Worm (Caenorhabditis elegans) whole organism, young adult: Measurements from ENCODE around the gene fbxb-83.

Experiments used
- B0019.2 ChIP-seq: fragments of 200-800 bp; sonication (Bioruptor generic); conservative IDR thresholded peaks from 2 replicates; pipeline ENCODE4 v1.3.6; 2022; ENCODE audit warnings: missing genetic modification reagents, missing genetic modification characterization, missing compliant biosample characterization
- B0261.1 ChIP-seq: sonication (generic microtip); optimal IDR thresholded peaks from 2 replicates; lab custom pipeline; 2016; ENCODE audit warnings: mild to moderate bottlenecking, missing genetic modification characterization, moderate library complexity, missing compliant biosample characterization
- B0336.3 ChIP-seq: fragments of 200-800 bp; sonication (Bioruptor generic); IDR thresholded peaks from 2 replicates; pipeline ENCODE4 v1.3.6; 2022; ENCODE audit warnings: missing genetic modification characterization, missing compliant biosample characterization
- D2030.7 ChIP-seq: fragments of 200-800 bp; sonication (Bioruptor generic); IDR thresholded peaks from 2 replicates; pipeline ENCODE4 v1.3.6; 2022; ENCODE audit warnings: missing genetic modification reagents, missing genetic modification characterization, missing compliant biosample characterization
- F10E7.11 ChIP-seq: sonication (generic microtip); optimal IDR thresholded peaks from 2 replicates; lab custom pipeline; 2017; ENCODE audit warnings: mild to moderate bottlenecking, missing genetic modification characterization, moderate library complexity, missing compliant biosample characterization
- F23B12.7 ChIP-seq: sonication (generic microtip); optimal IDR thresholded peaks from 2 replicates; lab custom pipeline; 2017; ENCODE audit warnings: missing genetic modification characterization, mild to moderate bottlenecking, missing compliant biosample characterization, antibody characterized with exemption, moderate library complexity; ENCODE audit not compliant: insufficient read depth
- F33H1.4 ChIP-seq: fragments of 200-800 bp; sonication (Bioruptor generic); IDR thresholded peaks from 2 replicates; pipeline ENCODE4 v1.3.6; 2022; ENCODE audit warnings: missing genetic modification reagents, missing genetic modification characterization, missing compliant biosample characterization
- F52B5.7 ChIP-seq: sonication (generic microtip); optimal IDR thresholded peaks from 2 replicates; lab custom pipeline; 2016; ENCODE audit warnings: mild to moderate bottlenecking, missing genetic modification characterization, missing compliant biosample characterization
- F57C9.4 ChIP-seq: sonication (generic microtip); optimal IDR thresholded peaks from 2 replicates; lab custom pipeline; 2017; ENCODE audit warnings: mild to moderate bottlenecking, missing genetic modification characterization, missing compliant biosample characterization
- K11D2.4 ChIP-seq: fragments of 200-800 bp; sonication (Bioruptor generic); IDR thresholded peaks from 2 replicates; pipeline ENCODE4 v1.3.6; 2022; ENCODE audit warnings: missing genetic modification reagents, missing genetic modification characterization, missing compliant biosample characterization
- Y56A3A.18 ChIP-seq: fragments of 200-800 bp; sonication (Bioruptor generic); IDR thresholded peaks from 2 replicates; pipeline ENCODE4 v1.3.6; 2022; ENCODE audit warnings: missing genetic modification reagents, missing genetic modification characterization, missing compliant biosample characterization
- Y67H2A.10 ChIP-seq: fragments of 200-800 bp; sonication (Bioruptor generic); conservative IDR thresholded peaks from 2 replicates; pipeline ENCODE4 v1.3.6; 2022; ENCODE audit warnings: missing genetic modification reagents, missing genetic modification characterization, missing compliant biosample characterization
- aptf-2 ChIP-seq: fragments of 200-800 bp; sonication (Bioruptor generic); conservative IDR thresholded peaks from 2 replicates; pipeline ENCODE4 v1.3.6; 2022; ENCODE audit warnings: missing genetic modification reagents, missing genetic modification characterization, missing compliant biosample characterization
- atf-7 ChIP-seq: sonication (generic microtip); optimal IDR thresholded peaks from 2 replicates; lab custom pipeline; 2017; ENCODE audit warnings: mild to moderate bottlenecking, missing genetic modification characterization, missing compliant biosample characterization
- attf-3 ChIP-seq: fragments of 200-800 bp; sonication (Bioruptor generic); conservative IDR thresholded peaks from 2 replicates; pipeline ENCODE4 v1.3.6; 2022; ENCODE audit warnings: missing genetic modification reagents, missing genetic modification characterization, missing compliant biosample characterization
- attf-5 ChIP-seq: fragments of 200-800 bp; sonication (Bioruptor generic); optimal IDR thresholded peaks from 2 replicates; lab custom pipeline; 2018; ENCODE audit warnings: mild to moderate bottlenecking, missing genetic modification characterization, missing compliant biosample characterization
- attf-6 ChIP-seq: fragments of 200-800 bp; sonication (Bioruptor generic); IDR thresholded peaks from 2 replicates; pipeline ENCODE4 v1.3.6; 2022; ENCODE audit warnings: missing genetic modification reagents, missing genetic modification characterization, missing compliant biosample characterization
- bed-1 ChIP-seq: fragments of 200-800 bp; sonication (Bioruptor generic); IDR thresholded peaks from 2 replicates; pipeline ENCODE4 v1.3.6; 2022; ENCODE audit warnings: missing genetic modification reagents, missing genetic modification characterization, missing compliant biosample characterization
- cebp-1 ChIP-seq, 2 experiments: fragments of 200-800 bp in 1 of 2; sonication (Bioruptor generic) in 1 of 2; sonication (generic microtip) in 1 of 2; IDR thresholded peaks in 1 of 2; optimal IDR thresholded peaks in 1 of 2; 2 replicates each; pipeline versions ENCODE4 v1.3.6 to Lab custom; 2017 to 2022; ENCODE audit warnings: missing compliant biosample characterization in 2 of 2, missing genetic modification characterization in 2 of 2, mild to moderate bottlenecking in 1 of 2, missing genetic modification reagents in 1 of 2, moderate library complexity in 1 of 2
- ceh-91 ChIP-seq: fragments of 200-800 bp; sonication (Bioruptor generic); IDR thresholded peaks from 2 replicates; pipeline ENCODE4 v1.3.6; 2022; ENCODE audit warnings: missing genetic modification reagents, missing genetic modification characterization, missing compliant biosample characterization
- dpl-1 ChIP-seq: fragments of 150-350 bp; optimal IDR thresholded peaks from 2 replicates; lab custom pipeline; 2014; ENCODE audit warnings: missing biosample characterization, missing genetic modification reagents, missing genetic modification characterization
- egl-44 ChIP-seq: fragments of 200-800 bp; sonication (Bioruptor generic); IDR thresholded peaks from 2 replicates; pipeline ENCODE4 v1.3.6; 2022; ENCODE audit warnings: missing genetic modification reagents, missing genetic modification characterization, missing compliant biosample characterization
- egrh-3 ChIP-seq: fragments of 200-800 bp; sonication (Bioruptor generic); IDR thresholded peaks from 2 replicates; pipeline ENCODE4 v1.3.6; 2022; ENCODE audit warnings: missing genetic modification reagents, missing genetic modification characterization, missing compliant biosample characterization
- him-1 ChIP-seq: sonication (generic microtip); optimal IDR thresholded peaks from 2 replicates; lab custom pipeline; 2016; ENCODE audit warnings: missing genotype, missing genetic modification reagents, missing genetic modification characterization, missing compliant biosample characterization
- hmg-1.2 ChIP-seq: fragments of 200-800 bp; sonication (Bioruptor generic); IDR thresholded peaks from 2 replicates; pipeline ENCODE4 v1.3.6; 2022; ENCODE audit warnings: missing genetic modification reagents, missing genetic modification characterization, missing compliant biosample characterization
- lag-1 ChIP-seq: fragments of 200-800 bp; sonication (Bioruptor generic); IDR thresholded peaks from 2 replicates; pipeline ENCODE4 v1.3.6; 2022; ENCODE audit warnings: missing genetic modification reagents, missing genetic modification characterization, missing compliant biosample characterization
- lin-26 ChIP-seq: fragments of 200-800 bp; sonication (Bioruptor generic); IDR thresholded peaks from 2 replicates; pipeline ENCODE4 v1.3.6; 2022; ENCODE audit warnings: missing genetic modification reagents, missing genetic modification characterization, missing compliant biosample characterization
- lsl-1 ChIP-seq: fragments of 200-800 bp; sonication (Bioruptor generic); optimal IDR thresholded peaks from 2 replicates; lab custom pipeline; 2018; ENCODE audit warnings: mild to moderate bottlenecking, missing genetic modification characterization, moderate library complexity, missing compliant biosample characterization
- madf-8 ChIP-seq: fragments of 200-800 bp; sonication (Bioruptor generic); conservative IDR thresholded peaks from 2 replicates; pipeline ENCODE4 v1.3.6; 2022; ENCODE audit warnings: missing genetic modification reagents, missing genetic modification characterization, missing compliant biosample characterization
- mel-28 ChIP-seq: sonication (generic microtip); optimal IDR thresholded peaks from 2 replicates; lab custom pipeline; 2016; ENCODE audit warnings: borderline replicate concordance, mild to moderate bottlenecking, missing genetic modification characterization, missing compliant biosample characterization
- nhr-80 ChIP-seq: sonication (generic microtip); optimal IDR thresholded peaks from 2 replicates; lab custom pipeline; 2016; ENCODE audit warnings: missing genetic modification characterization, missing compliant biosample characterization
- pbrm-1 ChIP-seq: fragments of 200-800 bp; sonication (Bioruptor generic); IDR thresholded peaks from 2 replicates; pipeline ENCODE4 v1.3.6; 2022; ENCODE audit warnings: missing genetic modification reagents, missing genetic modification characterization, missing compliant biosample characterization
- rpc-1 ChIP-seq, 2 experiments: fragments of 150-350 bp in 1 of 2; sonication (generic microtip) in 1 of 2; optimal IDR thresholded peaks; 2 replicates each; lab custom pipeline; 2014 to 2018; ENCODE audit warnings: missing biosample characterization in 1 of 2, missing genetic modification characterization in 1 of 2, missing genetic modification reagents in 1 of 2, missing genotype in 1 of 2
- snpc-1.1 ChIP-seq: sonication (generic microtip); optimal IDR thresholded peaks from 2 replicates; lab custom pipeline; 2017; ENCODE audit warnings: missing genetic modification characterization, mild to moderate bottlenecking, missing compliant biosample characterization, antibody characterized with exemption, moderate library complexity, missing genotype, missing genetic modification reagents; ENCODE audit not compliant: insufficient read depth
- snpc-4 ChIP-seq, 5 experiments: fragments of 150-350 bp in 1 of 5; sonication (generic microtip) in 4 of 5; optimal IDR thresholded peaks; 2 replicates each; lab custom pipeline; 2014 to 2018; ENCODE audit warnings: missing genetic modification characterization in 5 of 5, missing biosample characterization in 3 of 5, antibody characterized with exemption in 2 of 5, mild to moderate bottlenecking in 2 of 5, missing compliant biosample characterization in 2 of 5, missing genotype in 2 of 5, moderate library complexity in 2 of 5, missing genetic modification reagents in 1 of 5
- tlf-1 ChIP-seq: fragments of 200-800 bp; sonication (Bioruptor generic); optimal IDR thresholded peaks from 2 replicates; lab custom pipeline; 2018; ENCODE audit warnings: mild to moderate bottlenecking, missing genetic modification characterization, missing compliant biosample characterization
- zfh-2 ChIP-seq: fragments of 200-800 bp; sonication (Bioruptor generic); conservative IDR thresholded peaks from 2 replicates; pipeline ENCODE4 v1.3.6; 2022; ENCODE audit warnings: missing genetic modification reagents, missing genetic modification characterization, missing compliant biosample characterization
- ztf-18 ChIP-seq: sonication (generic microtip); optimal IDR thresholded peaks from 2 replicates; lab custom pipeline; 2016; ENCODE audit warnings: missing genotype, mild to moderate bottlenecking, missing genetic modification characterization, missing compliant biosample characterization
- ztf-6 ChIP-seq: fragments of 200-800 bp; sonication (Bioruptor generic); IDR thresholded peaks from 2 replicates; pipeline ENCODE4 v1.3.6; 2022; ENCODE audit warnings: missing genetic modification reagents, missing genetic modification characterization, missing compliant biosample characterization

The fbxb-83 gene

ce11 chrIII:189280-189679 is 44.3 kb upstream of the fbxb-83 start:
- no peak for TF ChIP-seq F33H1.4 (GFP tag; lab: Robert Waterston, UW)
- TF ChIP-seq egrh-3 (GFP tag; lab: Robert Waterston, UW), result no peak
- no peak for TF ChIP-seq cebp-1 (GFP tag; IDR thresholded peaks at IDR 0.05; lab: Robert Waterston, UW)
- peak; percentile 79 for TF ChIP-seq cebp-1 (tag; optimal IDR thresholded peaks at IDR 0.05; lab: Kevin White, UChicago)
- TF ChIP-seq lin-26, result no peak
- no peak for TF ChIP-seq atf-7 (tag; lab: Kevin White, UChicago)
- no peak for TF ChIP-seq lag-1
- no peak for TF ChIP-seq mel-28 (tag; lab: Kevin White, UChicago)
- no peak for TF ChIP-seq bed-1

DNA sequence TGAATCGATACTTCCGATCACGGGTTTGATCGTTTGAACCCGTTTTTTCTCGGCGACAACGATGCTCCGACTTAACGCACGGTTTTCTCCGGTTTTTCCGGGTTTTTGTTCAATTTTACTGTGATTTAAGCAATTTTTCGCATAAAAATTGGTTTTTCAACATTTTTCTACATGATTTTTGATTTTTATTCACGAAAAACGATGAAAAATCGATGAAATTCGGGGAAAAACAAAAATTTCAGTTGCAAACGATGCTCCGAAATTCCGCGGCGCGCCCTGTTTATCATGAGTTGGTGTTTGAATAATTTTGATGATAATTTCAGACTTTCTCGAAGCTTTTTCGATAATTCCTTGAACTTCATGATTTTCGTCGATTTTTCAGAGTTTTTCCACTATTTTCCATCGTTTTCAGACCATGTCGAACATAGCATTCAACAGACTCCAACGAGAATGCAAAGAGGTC is 43.4 kb upstream of the fbxb-83 start, which contains the start of gene ubc-20:
Gene ubc-20, plus strand, starts transcription at position 413 of the 463 bp plus-strand sequence.
- TF ChIP-seq madf-8 (no peak), ztf-6 (GFP tag; lab: Robert Waterston, UW) (no peak), ztf-18 (tag; lab: Kevin White, UChicago) (no peak), cebp-1 (GFP tag; IDR thresholded peaks at IDR 0.05; lab: Robert Waterston, UW) (no peak), cebp-1 (tag; optimal IDR thresholded peaks at IDR 0.05; lab: Kevin White, UChicago) (peak; percentile 14), aptf-2 (GFP tag; lab: Robert Waterston, UW) (no peak), lsl-1 (no peak), lin-26 (no peak), B0019.2 (no peak), rpc-1 (optimal IDR thresholded peaks at IDR 0.05; lab: Kevin White, UChicago) (no peak), rpc-1 (tag; optimal IDR thresholded peaks at IDR 0.05; lab: Kevin White, UChicago) (no peak), dpl-1 (GFP tag; lab: Kevin White, UChicago) (no peak), nhr-80 (tag; lab: Kevin White, UChicago) (peak; percentile 25), egl-44 (GFP tag; lab: Robert Waterston, UW) (no peak), atf-7 (tag; lab: Kevin White, UChicago) (no peak), tlf-1 (GFP tag; lab: Kevin White, UChicago) (no peak), Y67H2A.10 (no peak), ceh-91 (GFP tag; lab: Robert Waterston, UW) (no peak), F52B5.7 (tag; lab: Kevin White, UChicago) (no peak), F10E7.11 (no peak), attf-3 (GFP tag; lab: Robert Waterston, UW) (peak; percentile 95), attf-5 (GFP tag; lab: Kevin White, UChicago) (peak; percentile 70)
- TF ChIP-seq, all 124 proteins: peak for 4

ce11 chrIII:187829-188228 is 42.8 kb upstream of the fbxb-83 start, which contains the start of gene mxl-2:
Gene mxl-2 (minus strand): TSS chrIII:188131.
- no peak for TF ChIP-seq B0261.1
- no peak for TF ChIP-seq him-1 (tag; lab: Kevin White, UChicago)
- no peak for TF ChIP-seq F57C9.4
- peak; percentile 68 for TF ChIP-seq zfh-2
- TF ChIP-seq F23B12.7 (tag; lab: Kevin White, UChicago), result no peak
- TF ChIP-seq K11D2.4, result no peak
- TF ChIP-seq B0336.3 (GFP tag; lab: Robert Waterston, UW), result no peak
- TF ChIP-seq, all 124 proteins: peak for 1

ce11 chrIII:185909-186308 is 40.9 kb upstream of the fbxb-83 start:
- TF ChIP-seq snpc-1.1 (tag; lab: Kevin White, UChicago), result peak; percentile 75
- TF ChIP-seq Y56A3A.18, result 0 out of 2 replicates have a peak, but pooled peaks have one; percentile 8
- TF ChIP-seq pbrm-1 (GFP tag; lab: Robert Waterston, UW), result 0 out of 2 replicates have a peak, but pooled peaks have one; percentile 32
- peak; percentile 32 for TF ChIP-seq snpc-4 (GFP tag; optimal IDR thresholded peaks at IDR 0.05; lab: Kevin White, UChicago)
- peak in 2 of 4 experiments; percentile 87 to 90 for TF ChIP-seq snpc-4 (tag; optimal IDR thresholded peaks at IDR 0.05; lab: Kevin White, UChicago)
- 0 out of 2 replicates have a peak, but pooled peaks have one; percentile 31 for TF ChIP-seq B0336.3 (GFP tag; lab: Robert Waterston, UW)
- peak; percentile 49 for TF ChIP-seq hmg-1.2 (GFP tag; lab: Robert Waterston, UW)
- peak; percentile 53; the same call in 1 of the 2 replicates for TF ChIP-seq attf-6 (GFP tag; lab: Robert Waterston, UW)
- 0 out of 2 replicates have a peak, but pooled peaks have one; percentile 13 for TF ChIP-seq D2030.7
